Worm (Caenorhabditis elegans): Measurements from ENCODE around the gene orai-1.

ce11 chrIII:605415-606054 lies 41.0 kb upstream of the orai-1 start, which contains the start of the genes Y55B1AR.4 and ttr-7:
- TF ChIP-seq nhr-237 (tag; optimal IDR thresholded peaks at IDR 0.05) (no peak), mdl-1 (tag; optimal IDR thresholded peaks at IDR 0.05) (no peak), tbx-2 (tag; optimal IDR thresholded peaks at IDR 0.05) (no peak), ceh-16 (tag; optimal IDR thresholded peaks at IDR 0.05) (no peak), nhr-25 (tag; optimal IDR thresholded peaks at IDR 0.05) (no peak), ztf-11 (tag; optimal IDR thresholded peaks at IDR 0.05) (no peak), pqm-1 (tag; optimal IDR thresholded peaks at IDR 0.05) (no peak), nhr-12 (tag; optimal IDR thresholded peaks at IDR 0.05) (no peak)

Measured in whole organism, L3 larva.